Worm (Caenorhabditis elegans) whole organism, mixed stage, embryonic: ENCODE results near the gene clec-229.

Experiments
- M03D4.4 ChIP-seq: sonication (generic microtip); optimal IDR thresholded peaks from 2 replicates; lab custom pipeline; 2017; ENCODE audit warnings: mild to moderate bottlenecking, missing genetic modification characterization, missing compliant biosample characterization
- bed-3 ChIP-seq: fragments of 200-800 bp; sonication (Bioruptor generic); optimal IDR thresholded peaks from 3 replicates; lab custom pipeline; 2018; ENCODE audit warnings: mild to moderate bottlenecking, missing genetic modification characterization, moderate library complexity, missing compliant biosample characterization
- blmp-1 ChIP-seq: fragments of 150-350 bp; optimal IDR thresholded peaks from 2 replicates; lab custom pipeline; 2014; ENCODE audit warnings: missing biosample characterization, missing genetic modification characterization
- ceh-43 ChIP-seq: fragments of 200-800 bp; sonication (Bioruptor generic); optimal IDR thresholded peaks from 2 replicates; lab custom pipeline; 2018; ENCODE audit warnings: mild to moderate bottlenecking, missing genetic modification characterization, moderate library complexity, missing compliant biosample characterization
- ceh-83 ChIP-seq: fragments of 200-800 bp; sonication (Bioruptor generic); optimal IDR thresholded peaks from 2 replicates; lab custom pipeline; 2018; ENCODE audit warnings: mild to moderate bottlenecking, missing genetic modification characterization, missing compliant biosample characterization
- ces-1 ChIP-seq: fragments of 150-350 bp; optimal IDR thresholded peaks from 2 replicates; lab custom pipeline; 2014; ENCODE audit warnings: missing biosample characterization, missing genetic modification reagents, missing genetic modification characterization
- cnd-1 ChIP-seq: fragments of 200-800 bp; sonication (Bioruptor generic); optimal IDR thresholded peaks from 2 replicates; lab custom pipeline; 2018; ENCODE audit warnings: mild to moderate bottlenecking, missing genetic modification characterization, missing compliant biosample characterization
- drap-1 ChIP-seq: fragments of 200-800 bp; sonication (Bioruptor generic); optimal IDR thresholded peaks from 3 replicates; lab custom pipeline; 2018; ENCODE audit warnings: mild to moderate bottlenecking, missing genetic modification characterization, missing compliant biosample characterization
- elt-1 ChIP-seq: sonication (generic microtip); optimal IDR thresholded peaks from 2 replicates; lab custom pipeline; 2017; ENCODE audit warnings: missing genetic modification characterization, mild to moderate bottlenecking, missing compliant biosample characterization, antibody characterized with exemption, moderate library complexity, borderline replicate concordance; ENCODE audit not compliant: insufficient read depth
- elt-3 ChIP-seq: fragments of 150-350 bp; optimal IDR thresholded peaks from 2 replicates; lab custom pipeline; 2014; ENCODE audit warnings: missing biosample characterization, missing genetic modification characterization
- flh-1 ChIP-seq: fragments of 200-800 bp; sonication (Bioruptor generic); optimal IDR thresholded peaks from 2 replicates; lab custom pipeline; 2018; ENCODE audit warnings: mild to moderate bottlenecking, missing genetic modification characterization, moderate library complexity, missing compliant biosample characterization
- hlh-1 ChIP-seq: fragments of 150-350 bp; optimal IDR thresholded peaks from 2 replicates; lab custom pipeline; 2014; ENCODE audit warnings: missing biosample characterization, missing genetic modification reagents, missing genetic modification characterization
- lin-13 ChIP-seq: fragments of 150-350 bp; optimal IDR thresholded peaks from 2 replicates; lab custom pipeline; 2014; ENCODE audit warnings: missing biosample characterization, missing genetic modification characterization
- lin-32 ChIP-seq: fragments of 200-800 bp; sonication (Bioruptor generic); optimal IDR thresholded peaks from 2 replicates; lab custom pipeline; 2018; ENCODE audit warnings: mild to moderate bottlenecking, missing genetic modification characterization, missing compliant biosample characterization
- lsy-2 ChIP-seq: fragments of 150-350 bp; optimal IDR thresholded peaks from 2 replicates; lab custom pipeline; 2014; ENCODE audit warnings: missing biosample characterization, missing genetic modification characterization
- mab-5 ChIP-seq: fragments of 150-350 bp; optimal IDR thresholded peaks from 2 replicates; lab custom pipeline; 2014; ENCODE audit warnings: missing biosample characterization, missing genetic modification characterization
- mep-1 ChIP-seq: fragments of 150-350 bp; optimal IDR thresholded peaks from 2 replicates; lab custom pipeline; 2017; ENCODE audit warnings: missing biosample characterization, missing genetic modification reagents, missing genetic modification characterization, inconsistent platforms
- mls-2 ChIP-seq: sonication (generic microtip); optimal IDR thresholded peaks from 2 replicates; lab custom pipeline; 2016; ENCODE audit warnings: mild to moderate bottlenecking, missing genetic modification characterization, moderate library complexity, missing compliant biosample characterization
- nhr-12 ChIP-seq: fragments of 150-350 bp; optimal IDR thresholded peaks from 2 replicates; lab custom pipeline; 2014; ENCODE audit warnings: missing biosample characterization, missing genetic modification characterization
- nhr-2 ChIP-seq: fragments of 150-350 bp; optimal IDR thresholded peaks from 2 replicates; lab custom pipeline; 2014; ENCODE audit warnings: missing biosample characterization, missing genetic modification characterization
- nhr-237 ChIP-seq: fragments of 150-350 bp; optimal IDR thresholded peaks from 2 replicates; lab custom pipeline; 2014; ENCODE audit warnings: missing biosample characterization, missing genetic modification characterization
- nhr-28 ChIP-seq: fragments of 150-350 bp; optimal IDR thresholded peaks from 2 replicates; lab custom pipeline; 2014; ENCODE audit warnings: missing biosample characterization, missing genetic modification characterization
- nhr-76 ChIP-seq: sonication (generic microtip); optimal IDR thresholded peaks from 2 replicates; lab custom pipeline; 2017; ENCODE audit warnings: missing biosample characterization, missing genetic modification characterization
- sem-2 ChIP-seq: fragments of 200-800 bp; sonication (Bioruptor generic); optimal IDR thresholded peaks from 2 replicates; lab custom pipeline; 2018; ENCODE audit warnings: mild to moderate bottlenecking, missing genetic modification characterization, missing compliant biosample characterization
- snpc-4 ChIP-seq: fragments of 150-350 bp; optimal IDR thresholded peaks from 2 replicates; lab custom pipeline; 2014; ENCODE audit warnings: missing biosample characterization, missing genetic modification characterization
- sptf-1 ChIP-seq: sonication (generic microtip); optimal IDR thresholded peaks from 2 replicates; lab custom pipeline; 2017; ENCODE audit warnings: mild to moderate bottlenecking, missing genetic modification characterization, moderate library complexity, missing compliant biosample characterization
- tbx-8 ChIP-seq: fragments of 200-800 bp; sonication (Bioruptor generic); optimal IDR thresholded peaks from 2 replicates; lab custom pipeline; 2018; ENCODE audit warnings: mild to moderate bottlenecking, missing genetic modification characterization, moderate library complexity, missing compliant biosample characterization
- unc-120 ChIP-seq: sonication (generic microtip); optimal IDR thresholded peaks from 2 replicates; lab custom pipeline; 2017; ENCODE audit warnings: missing genetic modification characterization, missing compliant biosample characterization; ENCODE audit not compliant: poor library complexity, severe bottlenecking
- unc-39 ChIP-seq: fragments of 150-350 bp; optimal IDR thresholded peaks from 2 replicates; lab custom pipeline; 2014; ENCODE audit warnings: missing biosample characterization, missing genetic modification characterization
- unc-62 ChIP-seq: fragments of 150-350 bp; optimal IDR thresholded peaks from 2 replicates; lab custom pipeline; 2014; ENCODE audit warnings: missing biosample characterization, missing genetic modification reagents, missing genetic modification characterization
- zip-8 ChIP-seq: fragments of 150-350 bp; optimal IDR thresholded peaks from 2 replicates; lab custom pipeline; 2014; ENCODE audit warnings: missing biosample characterization, missing genetic modification characterization
- ztf-11 ChIP-seq: fragments of 150-350 bp; optimal IDR thresholded peaks from 2 replicates; lab custom pipeline; 2014; ENCODE audit warnings: missing biosample characterization, missing genetic modification characterization

Gene clec-229

ce11 chrV:15352376-15352775 lies 11.1 kb upstream of the clec-229 start, which contains the start of gene srx-58:
Gene srx-58, plus strand, starts transcription at chrV:15352676.
- no peak for TF ChIP-seq nhr-12 (tag; lab: Kevin White, UChicago)
- no peak for TF ChIP-seq zip-8 (tag; lab: Kevin White, UChicago)
- TF ChIP-seq ceh-43 (GFP tag; lab: Kevin White, UChicago) = no peak

ce11 chrV:15350615-15351014 lies 9.3 kb upstream of the clec-229 start, which contains the start of gene clec-231:
Gene clec-231, minus strand, starts transcription at chrV:15350715.
- TF ChIP-seq zip-8 (tag; lab: Kevin White, UChicago) (no peak), blmp-1 (tag; lab: Kevin White, UChicago) (no peak), mep-1 (no peak), sptf-1 (tag; lab: Kevin White, UChicago) (no peak)

- no peak for TF ChIP-seq cnd-1
- TF ChIP-seq unc-120 (tag; lab: Kevin White, UChicago) = no peak
- TF ChIP-seq ces-1 (GFP tag; lab: Kevin White, UChicago) = no peak
- no peak for TF ChIP-seq sem-2
- no peak for TF ChIP-seq nhr-237
- no peak for TF ChIP-seq elt-3
- TF ChIP-seq mab-5 = no peak
- no peak for TF ChIP-seq ztf-11
- no peak for TF ChIP-seq blmp-1 (tag; lab: Kevin White, UChicago)
- TF ChIP-seq elt-1 (tag; lab: Kevin White, UChicago) = no peak
- TF ChIP-seq nhr-12 (tag; lab: Kevin White, UChicago) = no peak
- no peak for TF ChIP-seq lin-13 (tag; lab: Kevin White, UChicago)
- TF ChIP-seq, all 35 proteins: peak for 0
Observed at ce11 chrV:15349044-15349443, 7.7 kb upstream of the clec-229 start, which contains the start of gene clec-230. Gene clec-230, minus strand, starts transcription at chrV:15349144.

- no peak for TF ChIP-seq drap-1 (GFP tag; lab: Kevin White, UChicago)
- TF ChIP-seq cnd-1 = no peak
- TF ChIP-seq unc-62 (GFP tag; lab: Kevin White, UChicago) = no peak
- no peak for TF ChIP-seq M03D4.4 (tag; lab: Kevin White, UChicago)
- no peak for TF ChIP-seq mls-2
- TF ChIP-seq nhr-76 = no peak
- TF ChIP-seq blmp-1 (tag; lab: Kevin White, UChicago) = no peak
- TF ChIP-seq bed-3 (GFP tag; lab: Kevin White, UChicago) = no peak
- TF ChIP-seq nhr-12 (tag; lab: Kevin White, UChicago) = no peak
- TF ChIP-seq sem-2 = no peak
- TF ChIP-seq nhr-2 (tag; lab: Kevin White, UChicago) = no peak
- TF ChIP-seq nhr-237 = no peak
- TF ChIP-seq tbx-8 (GFP tag; lab: Kevin White, UChicago) = no peak
- no peak for TF ChIP-seq ceh-43 (GFP tag; lab: Kevin White, UChicago)
- TF ChIP-seq ztf-11 = no peak
Observed at ce11 chrV:15347292-15347691, 6.0 kb upstream of the clec-229 start, which contains the start of gene C29F3.3. Gene C29F3.3, minus strand, starts transcription at chrV:15347392.

- TF ChIP-seq hlh-1 (no peak), blmp-1 (tag; lab: Kevin White, UChicago) (no peak)
Observed at ce11 chrV:15344481-15344880, 3.2 kb upstream of the clec-229 start, which contains the start of gene wrt-8. Gene wrt-8, minus strand, starts transcription at chrV:15344581.

- no peak for TF ChIP-seq bed-3 (GFP tag; lab: Kevin White, UChicago)
- no peak for TF ChIP-seq ceh-83 (GFP tag; lab: Kevin White, UChicago)
- no peak for TF ChIP-seq nhr-28 (tag; lab: Kevin White, UChicago)
- TF ChIP-seq flh-1 (GFP tag; lab: Kevin White, UChicago) = no peak
- no peak for TF ChIP-seq hlh-1
- no peak for TF ChIP-seq ceh-43 (GFP tag; lab: Kevin White, UChicago)
- TF ChIP-seq unc-62 (GFP tag; lab: Kevin White, UChicago) = no peak
- no peak for TF ChIP-seq ztf-11
- TF ChIP-seq mep-1 = no peak
- no peak for TF ChIP-seq lin-32 (GFP tag; lab: Kevin White, UChicago)
- TF ChIP-seq snpc-4 (tag; lab: Kevin White, UChicago) = no peak
- no peak for TF ChIP-seq lsy-2 (tag; lab: Kevin White, UChicago)
- no peak for TF ChIP-seq blmp-1 (tag; lab: Kevin White, UChicago)
- TF ChIP-seq drap-1 (GFP tag; lab: Kevin White, UChicago) = no peak
- no peak for TF ChIP-seq sem-2
- no peak for TF ChIP-seq nhr-237
- no peak for TF ChIP-seq mls-2
- no peak for TF ChIP-seq unc-39 (tag; lab: Kevin White, UChicago)
Observed at ce11 chrV:15339363-15339762, 1.9 kb downstream of the clec-229 start, which contains the start of gene clec-228. Gene clec-228, minus strand, starts transcription at chrV:15339463.
